Worm (Caenorhabditis elegans) whole organism, young adult: ENCODE results near the gene C50E10.1.

Source experiments
- B0035.1 ChIP-seq: sonication (generic microtip); optimal IDR thresholded peaks from 2 replicates; lab custom pipeline; 2016; ENCODE audit warnings: missing genetic modification characterization, mild to moderate bottlenecking, missing compliant biosample characterization, missing genotype, missing genetic modification reagents
- F22D6.2 ChIP-seq: sonication (generic microtip); optimal IDR thresholded peaks from 2 replicates; lab custom pipeline; 2016; ENCODE audit warnings: mild to moderate bottlenecking, missing genetic modification characterization, missing compliant biosample characterization
- F39B2.1 ChIP-seq: fragments of 200-800 bp; sonication (Bioruptor generic); IDR thresholded peaks from 2 replicates; pipeline ENCODE4 v1.3.6; 2022; ENCODE audit warnings: missing genetic modification reagents, missing genetic modification characterization, missing compliant biosample characterization
- F55B11.4 ChIP-seq: sonication (generic microtip); optimal IDR thresholded peaks from 2 replicates; lab custom pipeline; 2016; ENCODE audit warnings: missing compliant biosample characterization, missing genetic modification characterization, borderline replicate concordance; ENCODE audit not compliant: insufficient read depth
- F57A8.1 ChIP-seq: fragments of 200-800 bp; sonication (Bioruptor generic); optimal IDR thresholded peaks from 2 replicates; lab custom pipeline; 2018; ENCODE audit warnings: mild to moderate bottlenecking, missing genetic modification characterization, moderate library complexity, missing compliant biosample characterization
- K11D2.4 ChIP-seq: fragments of 200-800 bp; sonication (Bioruptor generic); IDR thresholded peaks from 2 replicates; pipeline ENCODE4 v1.3.6; 2022; ENCODE audit warnings: missing genetic modification reagents, missing genetic modification characterization, missing compliant biosample characterization
- Y53G8AR.9 ChIP-seq: fragments of 200-800 bp; sonication (Bioruptor generic); conservative IDR thresholded peaks from 2 replicates; pipeline ENCODE4 v1.3.6; 2022; ENCODE audit warnings: missing genetic modification reagents, missing genetic modification characterization, missing compliant biosample characterization
- Y56A3A.18 ChIP-seq: fragments of 200-800 bp; sonication (Bioruptor generic); IDR thresholded peaks from 2 replicates; pipeline ENCODE4 v1.3.6; 2022; ENCODE audit warnings: missing genetic modification reagents, missing genetic modification characterization, missing compliant biosample characterization
- Y67H2A.10 ChIP-seq: fragments of 200-800 bp; sonication (Bioruptor generic); conservative IDR thresholded peaks from 2 replicates; pipeline ENCODE4 v1.3.6; 2022; ENCODE audit warnings: missing genetic modification reagents, missing genetic modification characterization, missing compliant biosample characterization
- akir-1 ChIP-seq: fragments of 200-800 bp; sonication (Bioruptor generic); optimal IDR thresholded peaks from 2 replicates; lab custom pipeline; 2018; ENCODE audit warnings: mild to moderate bottlenecking, missing genetic modification characterization, moderate library complexity, missing compliant biosample characterization
- aptf-3 ChIP-seq: fragments of 200-800 bp; sonication (Bioruptor generic); IDR thresholded peaks from 2 replicates; pipeline ENCODE4 v1.3.6; 2022; ENCODE audit warnings: missing genetic modification characterization, missing compliant biosample characterization
- athp-1 ChIP-seq: sonication (generic microtip); optimal IDR thresholded peaks from 2 replicates; lab custom pipeline; 2017; ENCODE audit warnings: mild to moderate bottlenecking, missing genetic modification characterization, missing compliant biosample characterization
- attf-3 ChIP-seq: fragments of 200-800 bp; sonication (Bioruptor generic); conservative IDR thresholded peaks from 2 replicates; pipeline ENCODE4 v1.3.6; 2022; ENCODE audit warnings: missing genetic modification reagents, missing genetic modification characterization, missing compliant biosample characterization
- bed-2 ChIP-seq: fragments of 200-800 bp; sonication (Bioruptor generic); IDR thresholded peaks from 2 replicates; pipeline ENCODE4 v1.3.6; 2022; ENCODE audit warnings: missing genetic modification reagents, missing genetic modification characterization, missing compliant biosample characterization
- ccch-3 ChIP-seq: fragments of 200-800 bp; sonication (Bioruptor generic); optimal IDR thresholded peaks from 2 replicates; lab custom pipeline; 2018; ENCODE audit warnings: mild to moderate bottlenecking, missing genetic modification characterization, missing compliant biosample characterization
- cebp-2 ChIP-seq: fragments of 200-800 bp; sonication (Bioruptor generic); IDR thresholded peaks from 2 replicates; pipeline ENCODE4 v1.3.6; 2022; ENCODE audit warnings: missing genetic modification characterization, missing compliant biosample characterization
- ceh-58 ChIP-seq: fragments of 200-800 bp; sonication (Bioruptor generic); IDR thresholded peaks from 2 replicates; pipeline ENCODE4 v1.3.6; 2022; ENCODE audit warnings: missing genetic modification characterization, missing compliant biosample characterization
- ceh-91 ChIP-seq: fragments of 200-800 bp; sonication (Bioruptor generic); IDR thresholded peaks from 2 replicates; pipeline ENCODE4 v1.3.6; 2022; ENCODE audit warnings: missing genetic modification reagents, missing genetic modification characterization, missing compliant biosample characterization
- dpff-1 ChIP-seq: sonication (generic microtip); optimal IDR thresholded peaks from 2 replicates; lab custom pipeline; 2017; ENCODE audit warnings: mild to moderate bottlenecking, missing genetic modification characterization, missing compliant biosample characterization
- egl-18 ChIP-seq: fragments of 200-800 bp; sonication (Bioruptor generic); IDR thresholded peaks from 2 replicates; pipeline ENCODE4 v1.3.6; 2022; ENCODE audit warnings: missing genetic modification reagents, missing genetic modification characterization, missing compliant biosample characterization
- egl-44 ChIP-seq: fragments of 200-800 bp; sonication (Bioruptor generic); IDR thresholded peaks from 2 replicates; pipeline ENCODE4 v1.3.6; 2022; ENCODE audit warnings: missing genetic modification reagents, missing genetic modification characterization, missing compliant biosample characterization
- egrh-3 ChIP-seq: fragments of 200-800 bp; sonication (Bioruptor generic); IDR thresholded peaks from 2 replicates; pipeline ENCODE4 v1.3.6; 2022; ENCODE audit warnings: missing genetic modification reagents, missing genetic modification characterization, missing compliant biosample characterization
- hsf-1 ChIP-seq: fragments of 200-800 bp; sonication (Bioruptor generic); IDR thresholded peaks from 2 replicates; pipeline ENCODE4 v1.3.6; 2022; ENCODE audit warnings: missing genetic modification reagents, missing genetic modification characterization, missing compliant biosample characterization
- lin-54 ChIP-seq: fragments of 200-800 bp; sonication (Bioruptor generic); optimal IDR thresholded peaks from 2 replicates; lab custom pipeline; 2018; ENCODE audit warnings: mild to moderate bottlenecking, missing genetic modification characterization, missing compliant biosample characterization
- lsl-1 ChIP-seq: fragments of 200-800 bp; sonication (Bioruptor generic); optimal IDR thresholded peaks from 2 replicates; lab custom pipeline; 2018; ENCODE audit warnings: mild to moderate bottlenecking, missing genetic modification characterization, moderate library complexity, missing compliant biosample characterization
- lsy-27 ChIP-seq: sonication (generic microtip); optimal IDR thresholded peaks from 2 replicates; lab custom pipeline; 2017; ENCODE audit warnings: missing genetic modification characterization, mild to moderate bottlenecking, missing compliant biosample characterization, antibody characterized with exemption, missing genotype, borderline replicate concordance; ENCODE audit not compliant: insufficient read depth
- madf-6 ChIP-seq: fragments of 200-800 bp; sonication (Bioruptor generic); IDR thresholded peaks from 2 replicates; pipeline ENCODE4 v1.3.6; 2022; ENCODE audit warnings: missing genetic modification reagents, missing genetic modification characterization, missing compliant biosample characterization
- mcd-1 ChIP-seq: fragments of 200-800 bp; sonication (Bioruptor generic); IDR thresholded peaks from 2 replicates; pipeline ENCODE4 v1.3.6; 2022; ENCODE audit warnings: missing genetic modification reagents, missing genetic modification characterization, missing compliant biosample characterization
- mes-4 ChIP-seq: sonication (generic microtip); optimal IDR thresholded peaks from 2 replicates; lab custom pipeline; 2016; ENCODE audit warnings: missing genotype, missing genetic modification characterization, missing compliant biosample characterization
- nhr-179 ChIP-seq: sonication (generic microtip); optimal IDR thresholded peaks from 2 replicates; lab custom pipeline; 2016; ENCODE audit warnings: mild to moderate bottlenecking, missing genetic modification characterization, missing compliant biosample characterization
- pbrm-1 ChIP-seq: fragments of 200-800 bp; sonication (Bioruptor generic); IDR thresholded peaks from 2 replicates; pipeline ENCODE4 v1.3.6; 2022; ENCODE audit warnings: missing genetic modification reagents, missing genetic modification characterization, missing compliant biosample characterization
- sdz-38 ChIP-seq: sonication (generic microtip); optimal IDR thresholded peaks from 2 replicates; lab custom pipeline; 2016; ENCODE audit warnings: missing genotype, missing genetic modification characterization, missing compliant biosample characterization
- tbx-9 ChIP-seq: sonication (generic microtip); optimal IDR thresholded peaks from 2 replicates; lab custom pipeline; 2016; ENCODE audit warnings: borderline replicate concordance, missing genetic modification characterization, inconsistent platforms, missing compliant biosample characterization
- zfh-2 ChIP-seq: fragments of 200-800 bp; sonication (Bioruptor generic); conservative IDR thresholded peaks from 2 replicates; pipeline ENCODE4 v1.3.6; 2022; ENCODE audit warnings: missing genetic modification reagents, missing genetic modification characterization, missing compliant biosample characterization
- ztf-28 ChIP-seq: fragments of 200-800 bp; sonication (Bioruptor generic); IDR thresholded peaks from 2 replicates; pipeline ENCODE4 v1.3.6; 2022; ENCODE audit warnings: missing genetic modification reagents, missing genetic modification characterization, missing compliant biosample characterization
- ztf-3 ChIP-seq: fragments of 200-800 bp; sonication (Bioruptor generic); optimal IDR thresholded peaks from 2 replicates; lab custom pipeline; 2018; ENCODE audit warnings: mild to moderate bottlenecking, missing genetic modification characterization, missing compliant biosample characterization
- ztf-6 ChIP-seq: fragments of 200-800 bp; sonication (Bioruptor generic); IDR thresholded peaks from 2 replicates; pipeline ENCODE4 v1.3.6; 2022; ENCODE audit warnings: missing genetic modification reagents, missing genetic modification characterization, missing compliant biosample characterization

The C50E10.1 gene

ce11 chrII:12342928-12343327 lies 40.7 kb upstream of the C50E10.1 start:
- TF ChIP-seq hsf-1 (GFP tag; lab: Robert Waterston, UW) (no peak), pbrm-1 (GFP tag; lab: Robert Waterston, UW) (0 out of 2 replicates have a peak, but pooled peaks have one; percentile 22), ztf-3 (GFP tag; lab: Kevin White, UChicago) (no peak), ccch-3 (GFP tag; lab: Kevin White, UChicago) (no peak), mes-4 (no peak), lsy-27 (tag; lab: Kevin White, UChicago) (no peak), bed-2 (GFP tag; lab: Robert Waterston, UW) (no peak), egrh-3 (peak; percentile 67; the same call in 1 of the 2 replicates), egl-18 (GFP tag; lab: Robert Waterston, UW) (no peak), K11D2.4 (GFP tag; lab: Robert Waterston, UW) (no peak), zfh-2 (GFP tag; lab: Robert Waterston, UW) (peak; percentile 74), tbx-9 (tag; lab: Kevin White, UChicago) (no peak), F57A8.1 (GFP tag; lab: Kevin White, UChicago) (no peak), ceh-58 (GFP tag; lab: Robert Waterston, UW) (no peak), ceh-91 (GFP tag; lab: Robert Waterston, UW) (no peak), ztf-28 (0 out of 2 replicates have a peak, but pooled peaks have one; percentile 2)

- no peak for TF ChIP-seq Y56A3A.18 (GFP tag; lab: Robert Waterston, UW)
- no peak for TF ChIP-seq attf-3
- no peak for TF ChIP-seq cebp-2 (GFP tag; lab: Robert Waterston, UW)
- no peak for TF ChIP-seq akir-1 (GFP tag; lab: Kevin White, UChicago)
- TF ChIP-seq Y53G8AR.9 (GFP tag; lab: Robert Waterston, UW), result no peak
- TF ChIP-seq F39B2.1 (GFP tag; lab: Robert Waterston, UW), result no peak
- TF ChIP-seq dpff-1 (tag; lab: Kevin White, UChicago), result no peak
- TF ChIP-seq mcd-1, result peak; percentile 25; the same call in 1 of the 2 replicates
- TF ChIP-seq lsl-1 (GFP tag; lab: Kevin White, UChicago), result no peak
- TF ChIP-seq B0035.1 (tag; lab: Kevin White, UChicago), result no peak
- TF ChIP-seq madf-6 (GFP tag; lab: Robert Waterston, UW), result no peak
- TF ChIP-seq nhr-179, result no peak
- TF ChIP-seq zfh-2 (GFP tag; lab: Robert Waterston, UW), result peak; percentile 93
- TF ChIP-seq athp-1, result no peak
- TF ChIP-seq mes-4, result no peak
- TF ChIP-seq bed-2 (GFP tag; lab: Robert Waterston, UW), result no peak
- TF ChIP-seq ztf-6 (GFP tag; lab: Robert Waterston, UW), result no peak
- TF ChIP-seq Y67H2A.10 (GFP tag; lab: Robert Waterston, UW), result no peak
- no peak for TF ChIP-seq F55B11.4 (tag; lab: Kevin White, UChicago)
- TF ChIP-seq ztf-28, result no peak
- TF ChIP-seq egrh-3, result peak; percentile 95
- no peak for TF ChIP-seq egl-44 (GFP tag; lab: Robert Waterston, UW)
Observed at ce11 chrII:12341566-12342223, 39.4 kb upstream of the C50E10.1 start.

ce11 chrII:12339644-12340043 lies 37.4 kb upstream of the C50E10.1 start, which contains the start of gene sop-2:
Gene sop-2 (plus strand): TSS chrII:12339944.
- TF ChIP-seq lin-54 (GFP tag; lab: Kevin White, UChicago) (no peak), madf-6 (GFP tag; lab: Robert Waterston, UW) (no peak), sdz-38 (no peak), aptf-3 (GFP tag; lab: Robert Waterston, UW) (no peak), F22D6.2 (tag; lab: Kevin White, UChicago) (no peak)
- TF ChIP-seq, all 124 proteins: peak for 0
